Worm (Caenorhabditis elegans): Measurements from ENCODE around the gene grl-7.

Gene grl-7

ce11 chrV:11323720-11324119 lies 23.1 kb downstream of the grl-7 start, which contains the start of gene str-141:
TSS of gene str-141 (minus strand) at chrV:11323820.
- TF ChIP-seq dao-5 (tag; optimal IDR thresholded peaks at IDR 0.05) = no peak
- no peak for TF ChIP-seq W03F9.2 (tag; optimal IDR thresholded peaks at IDR 0.05)
- no peak for TF ChIP-seq him-1 (tag; optimal IDR thresholded peaks at IDR 0.05)

DNA sequence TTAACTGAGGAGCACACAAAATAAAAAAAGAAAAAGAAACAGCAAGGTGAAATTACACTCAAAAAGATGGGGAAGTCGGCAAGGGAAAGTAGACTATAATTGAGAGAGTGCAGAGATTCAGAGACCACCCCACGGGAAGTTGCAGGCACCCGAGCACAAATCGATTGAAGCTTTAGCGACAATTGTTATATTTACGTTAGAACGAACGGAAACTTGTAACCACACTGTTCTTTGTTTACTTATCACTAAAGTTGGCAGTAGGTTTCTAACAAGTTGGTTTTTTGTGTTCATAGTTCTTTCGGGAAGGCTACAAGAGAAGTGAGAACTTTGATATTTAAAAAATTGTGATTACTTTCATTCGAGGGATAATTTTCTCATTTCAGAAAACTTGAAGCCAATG lies 25.1 kb downstream of the grl-7 start, which contains the start of gene F47G9.4:
F47G9.4 (minus strand) TSS at position 98 of the 400 bp plus-strand sequence.
- no peak for TF ChIP-seq dao-5 (tag; optimal IDR thresholded peaks at IDR 0.05)
- no peak for TF ChIP-seq W03F9.2 (tag; optimal IDR thresholded peaks at IDR 0.05)
- TF ChIP-seq him-1 (tag; optimal IDR thresholded peaks at IDR 0.05) = no peak

DNA sequence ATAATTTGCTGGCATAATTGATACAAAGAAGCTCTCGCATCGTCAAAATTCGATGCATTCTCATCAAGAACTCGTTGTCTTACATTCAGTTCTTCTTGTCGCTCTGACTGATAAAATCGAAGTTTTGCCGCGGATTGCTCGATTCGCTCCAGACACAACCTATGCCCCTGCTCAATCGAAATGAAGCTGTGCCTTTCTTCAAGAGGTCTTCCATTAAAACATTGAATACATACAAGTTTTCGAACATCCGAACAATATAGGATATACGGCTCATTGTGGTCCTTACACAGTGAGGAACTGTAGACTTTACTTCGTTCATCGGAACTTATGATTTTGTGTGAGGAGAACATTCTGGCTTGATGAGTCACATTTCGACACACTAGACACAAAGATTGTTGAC lies 26.0 kb downstream of the grl-7 start:
- no peak for TF ChIP-seq W03F9.2 (tag; optimal IDR thresholded peaks at IDR 0.05)
- no peak for TF ChIP-seq him-1 (tag; optimal IDR thresholded peaks at IDR 0.05)
- TF ChIP-seq dao-5 (tag; optimal IDR thresholded peaks at IDR 0.05) = no peak

ce11 chrV:11316801-11317200 lies 30.0 kb downstream of the grl-7 start, which contains the start of gene cutl-18:
TSS of gene cutl-18 (minus strand) at chrV:11316901.
- TF ChIP-seq dao-5 (tag; optimal IDR thresholded peaks at IDR 0.05) = no peak
- no peak for TF ChIP-seq W03F9.2 (tag; optimal IDR thresholded peaks at IDR 0.05)
- no peak for TF ChIP-seq him-1 (tag; optimal IDR thresholded peaks at IDR 0.05)

DNA sequence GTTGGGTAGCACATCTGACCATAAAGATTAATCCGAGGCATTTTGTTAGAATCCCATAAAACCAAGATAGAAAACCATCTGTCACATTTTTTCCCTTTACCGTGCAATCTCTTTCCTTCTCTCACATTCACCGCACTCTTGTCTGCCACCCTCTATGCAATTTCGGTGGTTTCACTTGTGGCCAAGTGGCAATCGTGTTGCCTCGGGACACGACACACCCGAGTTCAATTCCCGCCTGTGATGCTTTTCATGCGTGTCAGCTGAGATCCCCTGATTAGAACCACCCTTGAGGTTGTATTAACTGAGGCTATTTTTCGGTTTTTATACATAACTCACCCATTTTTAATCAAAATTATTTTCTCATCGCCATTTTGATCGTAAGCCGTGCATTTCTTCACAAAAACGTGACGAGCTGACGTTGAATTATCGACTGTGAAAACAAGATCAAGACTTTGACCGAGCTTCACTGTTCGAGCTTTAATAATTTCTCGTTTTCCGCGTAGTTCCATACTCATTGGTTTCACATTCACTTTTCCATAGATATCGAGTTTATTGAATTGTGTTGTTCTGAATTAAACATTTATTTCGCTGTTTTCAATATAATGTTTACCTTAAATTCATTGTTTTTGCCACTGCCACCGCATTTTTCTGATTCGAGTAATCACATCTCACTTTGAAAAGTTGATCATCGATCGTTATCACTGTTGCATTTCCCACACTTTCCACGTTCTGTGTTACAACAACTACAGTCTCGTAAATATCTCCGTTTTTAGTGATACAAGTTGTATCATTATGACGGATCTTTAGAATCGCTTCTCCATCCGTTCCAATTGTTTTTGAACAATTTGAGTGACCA lies 32.6 kb downstream of the grl-7 start:
- TF ChIP-seq W03F9.2 (tag; optimal IDR thresholded peaks at IDR 0.05) = peak; percentile 78
- TF ChIP-seq dao-5 (tag; optimal IDR thresholded peaks at IDR 0.05) = peak; percentile 96
- peak; percentile 37 for TF ChIP-seq him-1 (tag; optimal IDR thresholded peaks at IDR 0.05)

DNA sequence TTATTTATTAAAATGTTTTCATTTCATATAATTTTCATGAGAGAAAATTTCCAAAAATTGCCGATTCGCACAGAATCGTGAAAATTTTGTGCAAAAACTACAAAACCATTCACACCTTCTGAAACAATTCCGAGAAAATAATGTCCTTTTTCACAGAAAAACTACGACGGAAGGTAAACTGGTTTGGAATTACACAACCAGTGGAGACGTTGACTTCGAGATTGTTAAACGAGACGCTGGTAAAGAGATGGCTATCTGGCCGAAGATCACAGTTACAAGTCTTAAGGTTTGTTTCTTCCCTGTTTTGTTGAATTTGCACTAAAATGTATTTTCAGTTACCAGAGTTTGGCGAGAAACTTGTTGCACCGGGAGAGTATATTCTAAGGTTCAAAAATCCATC lies 33.9 kb downstream of the grl-7 start:
- no peak for TF ChIP-seq dao-5 (tag; optimal IDR thresholded peaks at IDR 0.05)

ce11 chrV:11311013-11311472 lies 35.8 kb downstream of the grl-7 start, which contains the start of gene T03F7.7:
TSS of gene T03F7.7 (plus strand) at chrV:11311422.
- TF ChIP-seq dao-5 (tag; optimal IDR thresholded peaks at IDR 0.05) (no peak), W03F9.2 (tag; optimal IDR thresholded peaks at IDR 0.05) (no peak), him-1 (tag; optimal IDR thresholded peaks at IDR 0.05) (no peak)

- no peak for TF ChIP-seq dao-5 (tag; optimal IDR thresholded peaks at IDR 0.05)
- TF ChIP-seq him-1 (tag; optimal IDR thresholded peaks at IDR 0.05) = no peak
- TF ChIP-seq W03F9.2 (tag; optimal IDR thresholded peaks at IDR 0.05) = no peak
Measured at ce11 chrV:11308915-11309314, 37.9 kb downstream of the grl-7 start.

ce11 chrV:11308346-11308745 lies 38.5 kb downstream of the grl-7 start, which contains the start of gene snf-11:
TSS of gene snf-11 (minus strand) at chrV:11308446.
- TF ChIP-seq him-1 (tag; optimal IDR thresholded peaks at IDR 0.05) = no peak
- no peak for TF ChIP-seq dao-5 (tag; optimal IDR thresholded peaks at IDR 0.05)
- no peak for TF ChIP-seq W03F9.2 (tag; optimal IDR thresholded peaks at IDR 0.05)

- TF ChIP-seq him-1 (tag; optimal IDR thresholded peaks at IDR 0.05) = no peak
Measured at ce11 chrV:11307781-11308180, 39.0 kb downstream of the grl-7 start.

ce11 chrV:11304879-11305278 lies 41.9 kb downstream of the grl-7 start, which contains the start of gene srh-45:
TSS of gene srh-45 (minus strand) at chrV:11304979.
- TF ChIP-seq W03F9.2 (tag; optimal IDR thresholded peaks at IDR 0.05) (no peak), him-1 (tag; optimal IDR thresholded peaks at IDR 0.05) (no peak), dao-5 (tag; optimal IDR thresholded peaks at IDR 0.05) (no peak)

- TF ChIP-seq him-1 (tag; optimal IDR thresholded peaks at IDR 0.05) = no peak
- no peak for TF ChIP-seq dao-5 (tag; optimal IDR thresholded peaks at IDR 0.05)
- TF ChIP-seq W03F9.2 (tag; optimal IDR thresholded peaks at IDR 0.05) = no peak
Measured at ce11 chrV:11304200-11304599, 42.6 kb downstream of the grl-7 start.

ce11 chrV:11302698-11303097 lies 44.1 kb downstream of the grl-7 start, which contains the start of gene srh-46:
TSS of gene srh-46 (minus strand) at chrV:11302886.
- no peak for TF ChIP-seq him-1 (tag; optimal IDR thresholded peaks at IDR 0.05)
- no peak for TF ChIP-seq W03F9.2 (tag; optimal IDR thresholded peaks at IDR 0.05)
- TF ChIP-seq dao-5 (tag; optimal IDR thresholded peaks at IDR 0.05) = no peak

- TF ChIP-seq dao-5 (tag; optimal IDR thresholded peaks at IDR 0.05) (no peak), W03F9.2 (tag; optimal IDR thresholded peaks at IDR 0.05) (no peak), him-1 (tag; optimal IDR thresholded peaks at IDR 0.05) (no peak)
Measured at ce11 chrV:11300539-11300938, 46.3 kb downstream of the grl-7 start, which contains the start of gene srh-47. TSS of gene srh-47 (minus strand) at chrV:11300639.

Measured in whole organism, L4/young adult.